Worm (Caenorhabditis elegans) whole organism, L4 larva: ENCODE data around the gene B0563.1.

ENCODE experiments used
- pqm-1 ChIP-seq: sonication (generic microtip); optimal IDR thresholded peaks from 2 replicates; lab custom pipeline; 2017; ENCODE audit warnings: missing biosample characterization, missing genetic modification characterization
- unc-62 ChIP-seq, 3 experiments: fragments of 150-350 bp in 1 of 3; sonication (generic microtip); optimal IDR thresholded peaks in 2 of 3; peaks in 1 of 3; 1 replicate in 1 of 3; 2 replicates in 2 of 3; lab custom pipeline; 2014 to 2017; ENCODE audit warnings: missing biosample characterization in 3 of 3, missing genetic modification characterization in 3 of 3, missing genetic modification reagents in 3 of 3, missing genotype in 1 of 3

DNA sequence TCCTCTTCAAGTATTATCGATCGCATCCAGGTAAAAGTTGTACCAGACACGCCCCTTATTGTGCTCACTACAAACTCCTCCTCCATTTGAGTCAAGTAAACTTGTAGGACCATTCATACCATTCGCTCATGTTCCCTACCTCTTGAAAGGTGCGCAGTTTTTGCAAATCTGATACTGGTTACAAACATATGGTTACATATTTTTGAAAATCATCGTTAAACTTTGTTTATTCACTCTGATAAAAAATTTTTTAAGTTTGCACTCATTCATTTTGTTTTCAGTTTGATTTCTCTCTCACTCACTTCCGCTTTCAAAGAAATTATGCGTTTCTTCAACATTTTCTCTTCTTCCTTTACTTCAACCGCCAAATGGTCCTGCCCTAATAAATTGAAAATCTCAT is at the start of gene B0563.1:
- TF ChIP-seq unc-62 (GFP tag; optimal IDR thresholded peaks at IDR 0.05 in 1 of 2; lab: Kevin White, UChicago) = no peak
- TF ChIP-seq unc-62 (tag; optimal IDR thresholded peaks at IDR 0.05; lab: Kevin White, UChicago) = no peak
- TF ChIP-seq pqm-1 (tag; lab: Kevin White, UChicago) = no peak
